Fruit fly (Drosophila melanogaster) whole organism, embryonic: ENCODE measurements around the gene CG4629.

Experiments
- ATbp ChIP-seq: fragments of 200-800 bp; sonication (Bioruptor generic); optimal IDR thresholded peaks from 2 replicates; lab custom pipeline; 2017; ENCODE audit warnings: missing biosample characterization, mild to moderate bottlenecking, missing genetic modification characterization, missing genetic modification reagents
- Adf1 ChIP-seq: fragments of 200-800 bp; sonication (Bioruptor generic); IDR thresholded peaks from 2 replicates; pipeline ENCODE4 v1.3.6; 2022; ENCODE audit warnings: missing biosample characterization, missing genetic modification characterization
- Atf3 ChIP-seq: fragments of 200-800 bp; sonication (Bioruptor generic); optimal IDR thresholded peaks from 3 replicates; lab custom pipeline; 2016; ENCODE audit warnings: missing biosample characterization, missing genetic modification characterization
- Blimp-1 ChIP-seq: fragments of 200-800 bp; sonication (Bioruptor generic); optimal IDR thresholded peaks from 3 replicates; lab custom pipeline; 2018; ENCODE audit warnings: missing biosample characterization, missing genetic modification characterization, mild to moderate bottlenecking, moderate library complexity, missing genetic modification reagents
- BtbVII ChIP-seq: fragments of 200-800 bp; sonication (Bioruptor generic); optimal IDR thresholded peaks from 3 replicates; lab custom pipeline; 2017; ENCODE audit warnings: missing biosample characterization, mild to moderate bottlenecking, missing genetic modification characterization
- Bteb2 ChIP-seq: fragments of 200-800 bp; sonication (Bioruptor generic); optimal IDR thresholded peaks from 2 replicates; lab custom pipeline; 2016; ENCODE audit warnings: missing biosample characterization, missing genetic modification characterization
- CG10462 ChIP-seq: fragments of 200-800 bp; sonication (Bioruptor generic); optimal IDR thresholded peaks from 2 replicates; lab custom pipeline; 2016; ENCODE audit warnings: missing biosample characterization, missing genetic modification characterization
- CG11560 ChIP-seq: fragments of 200-800 bp; sonication (Bioruptor generic); IDR thresholded peaks from 3 replicates; pipeline ENCODE4 v1.3.6; 2022; ENCODE audit warnings: missing biosample characterization, missing genetic modification characterization
- CG12219 ChIP-seq: fragments of 200-800 bp; sonication (Bioruptor generic); optimal IDR thresholded peaks from 3 replicates; lab custom pipeline; 2018; ENCODE audit warnings: missing biosample characterization, mild to moderate bottlenecking, missing genetic modification characterization
- CG12236 ChIP-seq: fragments of 200-800 bp; sonication (Bioruptor generic); optimal IDR thresholded peaks from 2 replicates; lab custom pipeline; 2016; ENCODE audit warnings: missing biosample characterization, missing genetic modification characterization
- CG12659 ChIP-seq: fragments of 200-800 bp; sonication (Bioruptor generic); optimal IDR thresholded peaks from 3 replicates; lab custom pipeline; 2017; ENCODE audit warnings: mild to moderate bottlenecking, missing biosample characterization, missing genetic modification reagents, missing genetic modification characterization
- CG13287 ChIP-seq: fragments of 200-800 bp; sonication (Bioruptor generic); IDR thresholded peaks from 2 replicates; pipeline ENCODE4 v1.3.6; 2022; ENCODE audit warnings: missing biosample characterization, missing genetic modification characterization; ENCODE audit not compliant: partially characterized antibody
- CG14667 ChIP-seq: fragments of 200-800 bp; sonication (Bioruptor generic); IDR thresholded peaks from 2 replicates; pipeline ENCODE4 v1.3.6; 2022; ENCODE audit warnings: missing biosample characterization, missing genetic modification characterization
- CG2129 ChIP-seq: fragments of 200-800 bp; sonication (Bioruptor generic); IDR thresholded peaks from 2 replicates; pipeline ENCODE4 v1.3.6; 2022; ENCODE audit warnings: missing biosample characterization, missing genetic modification characterization; ENCODE audit not compliant: partially characterized antibody
- CG30403 ChIP-seq: fragments of 200-800 bp; sonication (Bioruptor generic); optimal IDR thresholded peaks from 3 replicates; lab custom pipeline; 2016; ENCODE audit warnings: missing biosample characterization, missing genetic modification characterization
- CG3726 ChIP-seq: fragments of 200-800 bp; sonication (Bioruptor generic); IDR thresholded peaks from 3 replicates; pipeline ENCODE4, ENCODE4 v1.3.6; 2022; ENCODE audit warnings: missing biosample characterization, missing genetic modification characterization
- CG5953 ChIP-seq: fragments of 200-800 bp; sonication (Bioruptor generic); IDR thresholded peaks from 2 replicates; pipeline ENCODE4 v1.3.6; 2022; ENCODE audit warnings: missing biosample characterization, missing genetic modification characterization
- CG6854 ChIP-seq: fragments of 200-800 bp; sonication (Bioruptor generic); optimal IDR thresholded peaks from 3 replicates; lab custom pipeline; 2017; ENCODE audit warnings: missing biosample characterization, mild to moderate bottlenecking, missing genetic modification characterization
- CG7786 ChIP-seq: fragments of 200-800 bp; sonication (Bioruptor generic); optimal IDR thresholded peaks from 2 replicates; lab custom pipeline; 2016; ENCODE audit warnings: missing biosample characterization, missing genetic modification characterization
- CG8281 ChIP-seq: fragments of 200-800 bp; sonication (Bioruptor generic); optimal IDR thresholded peaks from 2 replicates; lab custom pipeline; 2018; ENCODE audit warnings: missing biosample characterization, mild to moderate bottlenecking, missing genetic modification characterization, moderate library complexity
- CG9609 ChIP-seq: fragments of 200-800 bp; sonication (Bioruptor generic); optimal IDR thresholded peaks from 3 replicates; lab custom pipeline; 2016; ENCODE audit warnings: missing biosample characterization, missing genetic modification characterization
- Camta ChIP-seq: fragments of 200-800 bp; sonication (Bioruptor generic); optimal IDR thresholded peaks from 2 replicates; lab custom pipeline; 2016; ENCODE audit warnings: missing biosample characterization, missing genetic modification characterization
- D19A ChIP-seq: fragments of 200-800 bp; optimal IDR thresholded peaks from 3 replicates; lab custom pipeline; 2019; ENCODE audit warnings: missing biosample characterization, mild to moderate bottlenecking, missing genetic modification characterization, moderate library complexity
- Dll ChIP-seq: fragments of 200-800 bp; sonication (Bioruptor generic); IDR thresholded peaks from 4 replicates; pipeline ENCODE4 v1.3.6; 2022; ENCODE audit warnings: missing biosample characterization, missing genetic modification characterization; ENCODE audit not compliant: partially characterized antibody
- Dref ChIP-seq: fragments of 200-800 bp; sonication (Bioruptor generic); IDR thresholded peaks from 2 replicates; pipeline ENCODE4 v1.3.6; 2022; ENCODE audit warnings: missing biosample characterization, missing genetic modification characterization
- Ets97D ChIP-seq: fragments of 200-800 bp; sonication (Bioruptor generic); optimal IDR thresholded peaks from 3 replicates; lab custom pipeline; 2016; ENCODE audit warnings: missing biosample characterization, missing genetic modification characterization
- Fer2 ChIP-seq: fragments of 200-800 bp; sonication (Bioruptor generic); optimal IDR thresholded peaks from 2 replicates; lab custom pipeline; 2018; ENCODE audit warnings: missing biosample characterization, mild to moderate bottlenecking, missing genetic modification characterization, moderate library complexity
- HLH3B ChIP-seq: fragments of 200-800 bp; sonication (Bioruptor generic); IDR thresholded peaks from 2 replicates; pipeline ENCODE4 v1.3.6; 2022; ENCODE audit warnings: missing biosample characterization, missing genetic modification characterization
- Hey ChIP-seq: fragments of 200-800 bp; sonication (Bioruptor generic); optimal IDR thresholded peaks from 3 replicates; lab custom pipeline; 2018; ENCODE audit warnings: missing biosample characterization, mild to moderate bottlenecking, missing genetic modification characterization
- Oaz ChIP-seq: fragments of 200-800 bp; sonication (Bioruptor generic); IDR thresholded peaks from 2 replicates; pipeline ENCODE4 v1.3.6; 2022; ENCODE audit warnings: missing biosample characterization, missing genetic modification characterization
- Ssrp ChIP-seq: fragments of 200-800 bp; sonication (Bioruptor generic); optimal IDR thresholded peaks from 2 replicates; lab custom pipeline; 2018; ENCODE audit warnings: missing biosample characterization, mild to moderate bottlenecking, missing genetic modification characterization, moderate library complexity
- TFAM ChIP-seq: fragments of 200-800 bp; sonication (Bioruptor generic); optimal IDR thresholded peaks from 2 replicates; lab custom pipeline; 2017; ENCODE audit warnings: missing biosample characterization, missing genetic modification characterization, inconsistent platforms
- abd-A ChIP-seq: fragments of 200-800 bp; sonication (Bioruptor generic); optimal IDR thresholded peaks from 3 replicates; lab custom pipeline; 2019; ENCODE audit warnings: missing biosample characterization, mild to moderate bottlenecking, missing genetic modification characterization, moderate library complexity
- az2 ChIP-seq: fragments of 200-800 bp; sonication (Bioruptor generic); optimal IDR thresholded peaks from 3 replicates; lab custom pipeline; 2016; ENCODE audit warnings: missing biosample characterization, missing genetic modification characterization
- disco-r ChIP-seq: fragments of 200-800 bp; sonication (Bioruptor generic); optimal IDR thresholded peaks from 2 replicates; lab custom pipeline; 2016; ENCODE audit warnings: missing biosample characterization, missing genetic modification characterization
- fd64A ChIP-seq: fragments of 200-800 bp; sonication (Bioruptor generic); optimal IDR thresholded peaks from 3 replicates; lab custom pipeline; 2018; ENCODE audit warnings: missing biosample characterization, mild to moderate bottlenecking, missing genetic modification characterization
- gfzf ChIP-seq: fragments of 200-800 bp; sonication (Bioruptor generic); optimal IDR thresholded peaks from 2 replicates; lab custom pipeline; 2016; ENCODE audit warnings: missing biosample characterization, mild to moderate bottlenecking, missing genetic modification characterization, moderate library complexity
- insv ChIP-seq, 2 experiments: fragments of 200-800 bp; sonication (Bioruptor generic); optimal IDR thresholded peaks; 3 replicates each; lab custom pipeline; 2016 to 2018; ENCODE audit warnings: missing biosample characterization in 2 of 2, missing genetic modification characterization in 2 of 2
- ken ChIP-seq: fragments of 200-800 bp; sonication (Bioruptor generic); IDR thresholded peaks from 3 replicates; pipeline ENCODE4 v1.3.6; 2022; ENCODE audit warnings: missing biosample characterization, missing genetic modification characterization
- nmo ChIP-seq: fragments of 200-800 bp; sonication (Bioruptor generic); optimal IDR thresholded peaks from 2 replicates; lab custom pipeline; 2018; ENCODE audit warnings: missing biosample characterization, mild to moderate bottlenecking, missing genetic modification characterization, moderate library complexity
- pb ChIP-seq: fragments of 200-800 bp; sonication (Bioruptor generic); optimal IDR thresholded peaks from 3 replicates; lab custom pipeline; 2016; ENCODE audit warnings: missing biosample characterization, missing genetic modification characterization
- pita ChIP-seq: fragments of 200-800 bp; sonication (Bioruptor generic); optimal IDR thresholded peaks from 2 replicates; lab custom pipeline; 2017; ENCODE audit warnings: missing biosample characterization, mild to moderate bottlenecking, missing genetic modification characterization
- pzg ChIP-seq: fragments of 200-800 bp; sonication (Bioruptor generic); optimal IDR thresholded peaks from 3 replicates; lab custom pipeline; 2018; ENCODE audit warnings: missing biosample characterization, mild to moderate bottlenecking, missing genetic modification characterization, moderate library complexity
- ranshi ChIP-seq: fragments of 200-800 bp; sonication (Bioruptor generic); IDR thresholded peaks from 2 replicates; pipeline ENCODE4 v1.3.6; 2022; ENCODE audit warnings: missing biosample characterization, missing genetic modification characterization
- repo ChIP-seq: fragments of 200-800 bp; sonication (Bioruptor generic); optimal IDR thresholded peaks from 2 replicates; lab custom pipeline; 2016; ENCODE audit warnings: missing biosample characterization, missing genetic modification characterization
- rib ChIP-seq: fragments of 200-800 bp; sonication (Bioruptor generic); IDR thresholded peaks from 2 replicates; pipeline ENCODE4 v1.3.6; 2022; ENCODE audit warnings: missing biosample characterization, missing genetic modification characterization
- schlank ChIP-seq: fragments of 200-800 bp; sonication (Bioruptor generic); optimal IDR thresholded peaks from 2 replicates; lab custom pipeline; 2018; ENCODE audit warnings: missing biosample characterization, mild to moderate bottlenecking, missing genetic modification characterization
- tll ChIP-seq, 2 experiments: fragments of 200-800 bp in 1 of 2; fragments of >200 bp in 1 of 2; sonication (Bioruptor generic) in 1 of 2; optimal IDR thresholded peaks; 2 replicates each; lab custom pipeline; 2017 to 2019; ENCODE audit warnings: missing biosample characterization in 2 of 2, missing genetic modification characterization in 2 of 2, mild to moderate bottlenecking in 1 of 2, moderate library complexity in 1 of 2
- twi ChIP-seq: fragments of 200-800 bp; optimal IDR thresholded peaks from 2 replicates; lab custom pipeline; 2019; ENCODE audit warnings: missing biosample characterization, mild to moderate bottlenecking, missing genetic modification characterization, moderate library complexity

CG4629 gene

dm6 chr2L:1062473-1063363, 39.6 kb downstream of the CG4629 start (continued):
- TF ChIP-seq schlank (tag; lab: Kevin White, UChicago) (no peak), CG2129 (GFP tag; lab: Robert Waterston, UW) (no peak), TFAM (no peak), CG8281 (tag; lab: Kevin White, UChicago) (no peak), ATbp (peak; percentile 30), CG12236 (GFP tag; lab: Kevin White, UChicago) (peak; percentile 24), Fer2 (tag; lab: Kevin White, UChicago) (no peak), Ets97D (GFP tag; lab: Kevin White, UChicago) (no peak), pb (GFP tag; lab: Kevin White, UChicago) (no peak), Adf1 (GFP tag; lab: Robert Waterston, UW) (no peak), Bteb2 (no peak), nmo (GFP tag; lab: Kevin White, UChicago) (peak; percentile 60), CG12219 (GFP tag; lab: Kevin White, UChicago) (peak; percentile 36), ranshi (peak; percentile 31; the same call in 1 of the 2 replicates), CG6854 (GFP tag; lab: Kevin White, UChicago) (no peak), tll (GFP tag; optimal IDR thresholded peaks at IDR 0.05; lab: Kevin White, UChicago) (no peak), Blimp-1 (GFP tag; lab: Kevin White, UChicago) (peak; percentile 34), CG12659 (no peak), CG10462 (GFP tag; lab: Kevin White, UChicago) (peak; percentile 4), D19A (peak; percentile 22), rib (GFP tag; lab: Robert Waterston, UW) (no peak), az2 (peak; percentile 48), insv (GFP tag; optimal IDR thresholded peaks at IDR 0.05; lab: Kevin White, UChicago) (no peak), CG30403 (GFP tag; lab: Kevin White, UChicago) (peak; percentile 59), CG13287 (no peak), repo (GFP tag; lab: Kevin White, UChicago) (no peak), abd-A (tag; lab: Kevin White, UChicago) (no peak), pita (no peak), disco-r (GFP tag; lab: Kevin White, UChicago) (no peak), CG3726 (GFP tag; lab: Robert Waterston, UW) (no peak), CG9609 (GFP tag; lab: Kevin White, UChicago) (peak; percentile 22), CG7786 (peak; percentile 15), CG11560 (tag; lab: Robert Waterston, UW) (no peak), BtbVII (GFP tag; lab: Kevin White, UChicago) (no peak), pzg (no peak), CG14667 (GFP tag; lab: Robert Waterston, UW) (no peak), Ssrp (peak; percentile 47), Dll (no peak), HLH3B (GFP tag; lab: Robert Waterston, UW) (peak; percentile 32; the same call in 1 of the 2 replicates), gfzf (GFP tag; lab: Kevin White, UChicago) (no peak), Oaz (GFP tag; lab: Robert Waterston, UW) (no peak), Camta (GFP tag; lab: Kevin White, UChicago) (peak; percentile 34), twi (tag; lab: Kevin White, UChicago) (peak; percentile 94), ken (GFP tag; lab: Robert Waterston, UW) (no peak), Hey (no peak), fd64A (GFP tag; lab: Kevin White, UChicago) (no peak), CG5953 (no peak), Atf3 (GFP tag; lab: Kevin White, UChicago) (no peak), Dref (GFP tag; lab: Robert Waterston, UW) (no peak)
